Worm (Caenorhabditis elegans): Measurements from ENCODE around the gene B0416.4.

Gene B0416.4

ce11 chrX:9264636-9265035 lies 14.1 kb upstream of the B0416.4 start:
- TF ChIP-seq ama-1 (optimal IDR thresholded peaks at IDR 0.05) (no peak), ceh-82 (tag; optimal IDR thresholded peaks at IDR 0.05) (no peak), nhr-129 (tag; optimal IDR thresholded peaks at IDR 0.05) (peak; percentile 29), aly-2 (tag; optimal IDR thresholded peaks at IDR 0.05) (no peak), nhr-10 (tag; optimal IDR thresholded peaks at IDR 0.05) (no peak), sma-9 (GFP tag; optimal IDR thresholded peaks at IDR 0.05) (peak; percentile 89), sma-9 (tag; optimal IDR thresholded peaks at IDR 0.05) (no peak), sem-4 (tag; optimal IDR thresholded peaks at IDR 0.05) (no peak), alr-1 (tag; optimal IDR thresholded peaks at IDR 0.05) (no peak), peb-1 (tag; optimal IDR thresholded peaks at IDR 0.05) (no peak), Y55F3AM.14 (GFP tag; optimal IDR thresholded peaks at IDR 0.05) (peak; percentile 24), lin-13 (GFP tag; optimal IDR thresholded peaks at IDR 0.05) (no peak), blmp-1 (tag; optimal IDR thresholded peaks at IDR 0.05; ENCODE audit: insufficient read depth) (no peak), nhr-23 (tag; optimal IDR thresholded peaks at IDR 0.05) (no peak), gmeb-1 (tag; optimal IDR thresholded peaks at IDR 0.05) (peak; percentile 30), sma-3 (GFP tag; optimal IDR thresholded peaks at IDR 0.05) (peak; percentile 12), lin-11 (tag; optimal IDR thresholded peaks at IDR 0.05) (no peak), skn-1 (tag; optimal IDR thresholded peaks at IDR 0.05) (no peak), ceh-16 (tag; optimal IDR thresholded peaks at IDR 0.05) (no peak), zag-1 (tag; optimal IDR thresholded peaks at IDR 0.05) (no peak), nhr-11 (tag; optimal IDR thresholded peaks at IDR 0.05) (no peak), mdl-1 (tag; optimal IDR thresholded peaks at IDR 0.05) (peak in 1 of 2 experiments; percentile 46), ztf-11 (tag; optimal IDR thresholded peaks at IDR 0.05) (no peak), fos-1 (tag; optimal IDR thresholded peaks at IDR 0.05) (peak; percentile 77), nhr-21 (tag; optimal IDR thresholded peaks at IDR 0.05) (no peak), lsy-2 (tag; optimal IDR thresholded peaks at IDR 0.05) (peak in 1 of 2 experiments; percentile 41), nhr-25 (tag; optimal IDR thresholded peaks at IDR 0.05) (no peak), nhr-6 (tag; optimal IDR thresholded peaks at IDR 0.05) (no peak), nhr-77 (tag; optimal IDR thresholded peaks at IDR 0.05) (no peak), crh-2 (tag; optimal IDR thresholded peaks at IDR 0.05) (peak; percentile 55), C34F6.9 (tag; optimal IDR thresholded peaks at IDR 0.05) (no peak), snpc-4 (tag; optimal IDR thresholded peaks at IDR 0.05) (no peak), ztf-4 (tag; optimal IDR thresholded peaks at IDR 0.05) (no peak), dmd-4 (tag; optimal IDR thresholded peaks at IDR 0.05) (no peak), F13H6.1 (tag; optimal IDR thresholded peaks at IDR 0.05) (peak; percentile 76), unc-55 (GFP tag; optimal IDR thresholded peaks at IDR 0.05) (no peak)

DNA sequence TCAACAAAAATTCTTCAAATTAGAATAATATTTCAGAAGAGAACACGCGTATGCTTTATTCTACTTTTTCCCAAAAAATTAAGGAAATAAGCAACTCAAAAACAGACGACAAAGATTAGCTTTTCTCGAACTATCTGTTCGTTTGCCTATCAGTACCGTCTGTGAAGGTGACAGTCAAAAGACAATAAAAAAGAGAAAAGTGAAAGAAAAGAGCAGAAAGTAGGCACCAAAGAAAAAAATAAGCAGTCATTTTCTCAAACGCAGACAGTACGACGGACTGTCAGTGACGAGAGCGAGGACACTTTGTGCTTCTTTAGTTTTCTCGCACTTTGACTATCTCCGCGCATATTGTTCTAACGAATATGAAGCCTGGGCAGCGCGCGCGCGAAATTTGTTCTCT lies 12.2 kb upstream of the B0416.4 start:
- TF ChIP-seq fos-1 (tag; optimal IDR thresholded peaks at IDR 0.05) (peak; percentile 52), nhr-11 (tag; optimal IDR thresholded peaks at IDR 0.05) (no peak)

DNA sequence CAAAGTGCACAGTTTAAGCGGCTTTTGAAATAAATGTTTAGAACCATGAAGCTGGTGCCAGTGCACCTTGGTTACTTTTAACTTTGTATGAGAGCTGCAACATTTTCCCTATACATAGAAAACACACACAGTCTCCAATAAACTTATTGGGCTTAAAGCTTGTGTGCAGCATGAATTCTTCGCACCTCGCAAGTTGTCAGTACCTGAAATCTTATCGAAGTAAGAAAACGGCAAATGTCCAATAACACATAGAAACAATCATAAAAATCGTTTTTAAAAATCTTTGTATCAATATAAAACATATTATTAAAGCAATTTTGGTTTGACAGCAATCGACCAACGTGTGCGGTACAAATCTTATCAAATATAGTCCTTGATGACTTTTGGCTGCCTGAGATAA lies 10.4 kb upstream of the B0416.4 start:
- TF ChIP-seq ceh-16 (tag; optimal IDR thresholded peaks at IDR 0.05) (no peak), blmp-1 (tag; optimal IDR thresholded peaks at IDR 0.05; ENCODE audit: insufficient read depth) (no peak), ztf-1 (GFP tag; conservative IDR thresholded peaks at IDR 0.05) (no peak), gmeb-1 (tag; optimal IDR thresholded peaks at IDR 0.05) (no peak), egl-27 (tag; optimal IDR thresholded peaks at IDR 0.05) (no peak), nhr-129 (tag; optimal IDR thresholded peaks at IDR 0.05) (no peak), unc-39 (tag; optimal IDR thresholded peaks at IDR 0.05) (no peak), zag-1 (tag; optimal IDR thresholded peaks at IDR 0.05) (no peak), fos-1 (tag; optimal IDR thresholded peaks at IDR 0.05) (no peak), nhr-11 (tag; optimal IDR thresholded peaks at IDR 0.05) (no peak), lin-13 (GFP tag; optimal IDR thresholded peaks at IDR 0.05) (no peak), R02D3.7 (tag; optimal IDR thresholded peaks at IDR 0.05) (no peak), nhr-77 (tag; optimal IDR thresholded peaks at IDR 0.05) (no peak), ama-1 (optimal IDR thresholded peaks at IDR 0.05) (no peak), alr-1 (tag; optimal IDR thresholded peaks at IDR 0.05) (no peak), nhr-237 (tag; optimal IDR thresholded peaks at IDR 0.05) (no peak), mdl-1 (tag; optimal IDR thresholded peaks at IDR 0.05) (no peak)

All from whole organism, L2 larva.